Worm (Caenorhabditis elegans) whole organism, L3 larva: ENCODE measurements around the gene T09F5.20.
"Not testable (repeated sequence)": the region's sequence is repeated elsewhere in the genome, so short reads cannot be mapped to it uniquely, and the experiment has no call there.

Source experiments
- fkh-10 ChIP-seq: sonication (generic microtip); optimal IDR thresholded peaks from 2 replicates; lab custom pipeline; 2017; ENCODE audit warnings: missing biosample characterization, missing genetic modification reagents, missing genetic modification characterization
- nfya-1 ChIP-seq: sonication (generic microtip); optimal IDR thresholded peaks from 2 replicates; lab custom pipeline; 2017; ENCODE audit warnings: missing genetic modification characterization, mild to moderate bottlenecking, missing compliant biosample characterization, antibody characterized with exemption, moderate library complexity; ENCODE audit not compliant: insufficient read depth

- TF ChIP-seq fkh-10; nfya-1 (tag; lab: Kevin White, UChicago): not testable (repeated sequence)
Measured at ce11 chrV:15105893-15106598, 41.6 kb downstream of the T09F5.20 start, which contains the start of gene C01G10.14.
